Fruit fly (Drosophila melanogaster) whole organism, prepupa: ENCODE results near the gene Datp.
A peak's percentile ranks its signal among the peaks of the same experiment; 100 is the strongest.

Source experiments
- CG11762 ChIP-seq: fragments of 200-800 bp; sonication (Bioruptor generic); optimal IDR thresholded peaks from 3 replicates; lab custom pipeline; 2016; ENCODE audit warnings: missing biosample characterization, missing genetic modification characterization; ENCODE audit not compliant: insufficient read depth
- CG7368 ChIP-seq: fragments of 200-800 bp; sonication (Bioruptor generic); optimal IDR thresholded peaks from 3 replicates; lab custom pipeline; 2016; ENCODE audit warnings: missing biosample characterization, missing genetic modification characterization
- eg ChIP-seq: fragments of 200-800 bp; sonication (Bioruptor generic); IDR thresholded peaks from 3 replicates; pipeline ENCODE4 v1.3.6; 2022; ENCODE audit warnings: missing biosample characterization, missing genetic modification characterization
- topi ChIP-seq: fragments of 200-800 bp; sonication (Bioruptor generic); optimal IDR thresholded peaks from 3 replicates; lab custom pipeline; 2016; ENCODE audit warnings: missing biosample characterization, missing genetic modification characterization

DNA sequence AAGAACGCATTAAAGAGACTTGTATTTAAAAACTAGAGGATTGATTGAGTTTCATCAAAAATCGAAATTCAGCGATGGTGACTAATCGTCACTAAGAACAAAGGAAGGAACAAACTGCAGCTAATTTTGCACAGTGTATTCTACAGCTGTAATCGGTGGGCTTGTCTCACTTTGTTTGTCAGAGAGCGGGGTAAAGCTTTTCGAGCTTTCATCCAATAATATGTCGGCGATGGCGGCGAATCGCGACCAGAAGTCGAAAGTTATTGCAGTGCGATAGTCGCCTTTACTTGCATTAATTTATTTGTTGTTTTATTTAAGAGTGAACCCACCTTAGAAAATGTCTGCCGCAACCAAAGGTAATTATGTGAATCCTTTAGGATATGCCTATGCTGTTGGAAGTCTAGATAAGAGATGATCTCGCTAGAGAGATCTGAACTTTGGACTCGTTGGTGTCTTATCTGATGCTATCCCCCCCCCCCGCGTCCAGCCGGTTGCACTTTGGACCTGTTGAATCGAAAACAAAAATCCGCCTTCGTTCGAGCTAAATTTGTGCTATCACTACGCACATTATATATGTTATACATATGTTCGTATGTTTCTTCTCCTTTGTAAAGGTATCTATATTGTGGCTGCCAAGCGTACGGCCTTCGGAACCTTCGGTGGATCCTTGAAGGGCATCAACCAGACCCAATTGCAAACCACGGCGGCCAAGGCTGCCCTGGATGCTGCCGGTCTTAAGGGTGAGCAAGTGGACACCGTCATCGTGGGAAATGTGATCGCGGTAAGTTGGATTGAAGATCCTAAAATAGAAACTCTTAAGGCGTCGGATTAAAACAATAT lies 23.4 kb downstream of the Datp start, which contains the start of gene yip2:
- TF ChIP-seq CG7368 (GFP tag; lab: Kevin White, UChicago) (peak; percentile 96), eg (GFP tag; lab: Robert Waterston, UW) (peak; percentile 91), topi (GFP tag; lab: Kevin White, UChicago) (peak; percentile 82), CG11762 (GFP tag; lab: Kevin White, UChicago) (peak; percentile 93)
